Worm (Caenorhabditis elegans) whole organism, young adult: ENCODE measurements around the gene Y113G7A.16.

ENCODE experiments used
- B0019.2 ChIP-seq: fragments of 200-800 bp; sonication (Bioruptor generic); conservative IDR thresholded peaks from 2 replicates; pipeline ENCODE4 v1.3.6; 2022; ENCODE audit warnings: missing genetic modification reagents, missing genetic modification characterization, missing compliant biosample characterization
- ceh-79 ChIP-seq: sonication (generic microtip); optimal IDR thresholded peaks from 2 replicates; lab custom pipeline; 2017; ENCODE audit warnings: mild to moderate bottlenecking, missing genetic modification characterization, missing compliant biosample characterization
- him-1 ChIP-seq: sonication (generic microtip); optimal IDR thresholded peaks from 2 replicates; lab custom pipeline; 2016; ENCODE audit warnings: missing genotype, missing genetic modification reagents, missing genetic modification characterization, missing compliant biosample characterization
- nhr-179 ChIP-seq: sonication (generic microtip); optimal IDR thresholded peaks from 2 replicates; lab custom pipeline; 2016; ENCODE audit warnings: mild to moderate bottlenecking, missing genetic modification characterization, missing compliant biosample characterization
- snpc-4 ChIP-seq, 5 experiments: fragments of 150-350 bp in 1 of 5; sonication (generic microtip) in 4 of 5; optimal IDR thresholded peaks; 2 replicates each; lab custom pipeline; 2014 to 2018; ENCODE audit warnings: missing genetic modification characterization in 5 of 5, missing biosample characterization in 3 of 5, antibody characterized with exemption in 2 of 5, mild to moderate bottlenecking in 2 of 5, missing compliant biosample characterization in 2 of 5, missing genotype in 2 of 5, moderate library complexity in 2 of 5, missing genetic modification reagents in 1 of 5
- zim-3 ChIP-seq: sonication (generic microtip); optimal IDR thresholded peaks from 2 replicates; lab custom pipeline; 2017; ENCODE audit warnings: mild to moderate bottlenecking, missing genetic modification characterization, moderate library complexity, missing compliant biosample characterization

DNA sequence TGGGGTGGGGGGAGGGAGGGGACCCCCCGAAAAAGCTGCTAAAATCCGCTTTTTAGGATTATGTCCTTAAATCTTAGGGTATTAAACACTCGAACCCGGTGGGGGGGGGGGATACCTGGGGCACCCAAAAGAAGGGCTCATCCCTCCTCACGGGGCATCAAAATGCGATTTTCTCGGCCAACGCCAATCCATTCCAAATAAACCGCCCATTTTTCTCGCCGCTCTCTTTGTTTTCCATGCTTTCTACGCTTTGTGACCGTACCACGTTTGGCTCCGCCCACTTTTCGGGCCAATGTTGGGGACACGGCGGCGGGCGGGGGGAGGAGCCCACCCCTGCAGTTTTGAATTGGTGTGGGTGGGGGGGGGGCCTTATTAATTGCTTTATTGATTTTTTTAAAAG lies 24.1 kb downstream of the Y113G7A.16 start:
- TF ChIP-seq B0019.2 (no peak), nhr-179 (no peak), ceh-79 (tag; lab: Kevin White, UChicago) (no peak), zim-3 (no peak), snpc-4 (GFP tag; optimal IDR thresholded peaks at IDR 0.05; lab: Kevin White, UChicago) (no peak), snpc-4 (tag; optimal IDR thresholded peaks at IDR 0.05; lab: Kevin White, UChicago) (no peak), him-1 (tag; lab: Kevin White, UChicago) (no peak)
